Worm (Caenorhabditis elegans): ENCODE data around the gene K03A11.1.

DNA sequence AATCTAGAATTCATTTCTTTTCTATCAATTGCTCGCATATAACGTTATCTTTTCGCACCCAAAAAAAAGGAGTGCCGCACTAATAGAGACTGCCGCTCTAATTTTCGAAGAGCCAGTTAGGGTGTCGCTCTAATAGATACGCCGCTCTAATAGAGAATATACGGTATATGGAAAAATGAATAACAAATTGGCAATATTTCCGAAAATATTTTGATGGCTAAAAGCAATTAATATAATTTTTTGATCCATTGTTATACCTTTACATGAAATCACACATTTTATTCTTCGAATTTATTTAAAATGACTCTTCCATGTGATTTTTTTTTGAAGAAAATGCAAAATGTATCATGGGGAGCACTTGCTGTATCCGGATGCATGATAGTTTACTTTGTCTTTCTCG, 26.4 kb downstream of the K03A11.1 start, which contains the start of gene K03A11.4:
- no peak for TF ChIP-seq elt-1 (tag; optimal IDR thresholded peaks at IDR 0.05)
- TF ChIP-seq lin-39 (tag; optimal IDR thresholded peaks at IDR 0.05) = no peak
- no peak for TF ChIP-seq nhr-12 (tag; optimal IDR thresholded peaks at IDR 0.05)
- TF ChIP-seq nhr-77 (tag; optimal IDR thresholded peaks at IDR 0.05) = no peak
- TF ChIP-seq pha-4 (tag; optimal IDR thresholded peaks at IDR 0.05) = no peak
- no peak for TF ChIP-seq unc-39 (tag; optimal IDR thresholded peaks at IDR 0.05)
- no peak for TF ChIP-seq jun-1 (tag; optimal IDR thresholded peaks at IDR 0.05)
- TF ChIP-seq unc-62 (GFP tag; optimal IDR thresholded peaks at IDR 0.05) = no peak
- TF ChIP-seq aly-2 (tag; optimal IDR thresholded peaks at IDR 0.05) = no peak
- no peak for TF ChIP-seq egl-5 (tag; optimal IDR thresholded peaks at IDR 0.05)
- no peak for TF ChIP-seq nhr-76 (tag; optimal IDR thresholded peaks at IDR 0.05)

Measured in whole organism, L3 larva.